Fruit fly (Drosophila melanogaster): ENCODE data around the gene CG7148.

CG7148 gene

dm6 chr3L:21880398-21880810 is 48.4 kb upstream of the CG7148 start (continued):
- TF ChIP-seq kah (GFP tag; optimal IDR thresholded peaks at IDR 0.05) (peak; percentile 60), CG33213 (GFP tag; optimal IDR thresholded peaks at IDR 0.05) (peak; percentile 95), pros (GFP tag; optimal IDR thresholded peaks at IDR 0.05) (peak; percentile 100), Adf1 (GFP tag; IDR thresholded peaks at IDR 0.05) (peak; percentile 81), Doc2 (GFP tag; IDR thresholded peaks at IDR 0.05) (peak; percentile 90), CG12769 (tag; optimal IDR thresholded peaks at IDR 0.05) (peak; percentile 99), rib (GFP tag; IDR thresholded peaks at IDR 0.05) (peak; percentile 95), CG7786 (GFP tag; optimal IDR thresholded peaks at IDR 0.05) (peak; percentile 99), CG12071 (GFP tag; optimal IDR thresholded peaks at IDR 0.05) (peak; percentile 93), PHDP (tag; optimal IDR thresholded peaks at IDR 0.05) (peak; percentile 96), Chrac-16 (GFP tag; optimal IDR thresholded peaks at IDR 0.05) (peak; percentile 98), Antp (GFP tag; optimal IDR thresholded peaks at IDR 0.05) (peak; percentile 99), HHEX (GFP tag; optimal IDR thresholded peaks at IDR 0.05) (peak; percentile 95), CG9797 (GFP tag; optimal IDR thresholded peaks at IDR 0.05) (peak; percentile 49), Neu2 (GFP tag; optimal IDR thresholded peaks at IDR 0.05; ENCODE audit: borderline replicate concordance) (peak; percentile 89), CG10267 (tag; optimal IDR thresholded peaks at IDR 0.05) (peak; percentile 91), dpn (GFP tag; optimal IDR thresholded peaks at IDR 0.05) (peak; percentile 98 to 99), Mrtf (GFP tag; IDR thresholded peaks at IDR 0.05) (peak; percentile 97), CG13894 (tag; optimal IDR thresholded peaks at IDR 0.05) (peak; percentile 86), CG1603 (tag; optimal IDR thresholded peaks at IDR 0.05) (peak; percentile 99), CG10431 (GFP tag; optimal IDR thresholded peaks at IDR 0.05) (peak; percentile 50), E2f1 (GFP tag; IDR thresholded peaks at IDR 0.05) (peak; percentile 98), prd (optimal IDR thresholded peaks at IDR 0.05) (no peak), prd (GFP tag; IDR thresholded peaks at IDR 0.05) (peak; percentile 100), Pdp1 (GFP tag; optimal IDR thresholded peaks at IDR 0.05) (peak; percentile 96 to 98), CG16815 (GFP tag; optimal IDR thresholded peaks at IDR 0.05) (peak; percentile 98), Dref (GFP tag; IDR thresholded peaks at IDR 0.05) (peak; percentile 39), sens (GFP tag) (peak; percentile 100), CG2120 (GFP tag; optimal IDR thresholded peaks at IDR 0.05) (peak; percentile 98), gro (GFP tag; optimal IDR thresholded peaks at IDR 0.05) (peak; percentile 93), Lim3 (GFP tag; IDR thresholded peaks at IDR 0.05) (peak; percentile 95), Atf6 (GFP tag; IDR thresholded peaks at IDR 0.05) (peak; percentile 96), dm (GFP tag; optimal IDR thresholded peaks at IDR 0.05) (peak; percentile 94), cato (GFP tag; optimal IDR thresholded peaks at IDR 0.05; ENCODE audit: borderline replicate concordance) (peak; percentile 95), tx (GFP tag; optimal IDR thresholded peaks at IDR 0.05) (peak; percentile 98), sens-2 (GFP tag; IDR thresholded peaks at IDR 0.05) (peak; percentile 98), Side (GFP tag; optimal IDR thresholded peaks at IDR 0.05) (peak; percentile 98), Ets65A (GFP tag) (peak; percentile 100), Rfx (GFP tag; IDR thresholded peaks at IDR 0.05) (peak; percentile 99), HLHmδ (GFP tag; optimal IDR thresholded peaks at IDR 0.05) (peak; percentile 25), dan (GFP tag; IDR thresholded peaks at IDR 0.05) (peak; percentile 98), CG31441 (GFP tag; IDR thresholded peaks at IDR 0.05) (peak; percentile 90), Scr (GFP tag; IDR thresholded peaks at IDR 0.05; ENCODE audit: partially characterized antibody) (peak; percentile 45; the same call in 1 of the 2 replicates), Deaf1 (tag; optimal IDR thresholded peaks at IDR 0.05) (peak; percentile 78), trem (tag; optimal IDR thresholded peaks at IDR 0.05) (peak; percentile 88), CG9215 (GFP tag; IDR thresholded peaks at IDR 0.05) (peak; percentile 96), CG2678 (tag; optimal IDR thresholded peaks at IDR 0.05) (peak; percentile 94), h (optimal IDR thresholded peaks at IDR 0.05) (no peak), CG4282 (GFP tag; optimal IDR thresholded peaks at IDR 0.05) (peak; percentile 97), eve (GFP tag; optimal IDR thresholded peaks at IDR 0.05) (peak; percentile 87 to 92), CG31224 (GFP tag; IDR thresholded peaks at IDR 0.05) (peak; percentile 96), CG30020 (tag; optimal IDR thresholded peaks at IDR 0.05) (peak; percentile 79)
